Worm (Caenorhabditis elegans) whole organism, early embryonic: ENCODE data around the gene C14C10.2.

Source experiments
- B0310.2 ChIP-seq: sonication (generic microtip); optimal IDR thresholded peaks from 2 replicates; lab custom pipeline; 2016; ENCODE audit warnings: mild to moderate bottlenecking, missing genetic modification characterization, missing compliant biosample characterization
- F13C5.2 ChIP-seq: sonication (generic microtip); optimal IDR thresholded peaks from 2 replicates; lab custom pipeline; 2017; ENCODE audit warnings: mild to moderate bottlenecking, missing genetic modification characterization, inconsistent platforms, missing compliant biosample characterization
- aly-1 ChIP-seq: sonication (generic microtip); optimal IDR thresholded peaks from 2 replicates; lab custom pipeline; 2016; ENCODE audit warnings: missing genetic modification characterization, missing compliant biosample characterization
- ama-1 ChIP-seq: fragments of 150-350 bp; optimal IDR thresholded peaks from 2 replicates; lab custom pipeline; 2014
- ceh-13 ChIP-seq: fragments of 200-800 bp; sonication (Bioruptor generic); optimal IDR thresholded peaks from 2 replicates; lab custom pipeline; 2018; ENCODE audit warnings: mild to moderate bottlenecking, missing genetic modification characterization, missing compliant biosample characterization
- ceh-36 ChIP-seq: sonication (generic microtip); optimal IDR thresholded peaks from 2 replicates; lab custom pipeline; 2016; ENCODE audit warnings: missing genetic modification characterization, inconsistent platforms, missing compliant biosample characterization
- ets-7 ChIP-seq: sonication (generic microtip); optimal IDR thresholded peaks from 2 replicates; lab custom pipeline; 2016; ENCODE audit warnings: missing genotype, missing genetic modification characterization, missing compliant biosample characterization
- flt-1 ChIP-seq: fragments of 200-800 bp; sonication (Bioruptor generic); IDR thresholded peaks from 2 replicates; pipeline ENCODE4 v1.3.6; 2022; ENCODE audit warnings: missing genetic modification characterization, missing compliant biosample characterization
- hmbx-1 ChIP-seq: sonication (generic microtip); optimal IDR thresholded peaks from 2 replicates; lab custom pipeline; 2016; ENCODE audit warnings: mild to moderate bottlenecking, missing genetic modification characterization, missing compliant biosample characterization
- hmg-4 ChIP-seq: fragments of 200-800 bp; sonication (Bioruptor generic); optimal IDR thresholded peaks from 2 replicates; lab custom pipeline; 2018; ENCODE audit warnings: mild to moderate bottlenecking, missing genetic modification characterization, missing compliant biosample characterization
- hnd-1 ChIP-seq: sonication (generic microtip); optimal IDR thresholded peaks from 2 replicates; lab custom pipeline; 2016; ENCODE audit warnings: missing genetic modification characterization, missing compliant biosample characterization
- pes-1 ChIP-seq: fragments of 200-800 bp; sonication (Bioruptor generic); IDR thresholded peaks from 2 replicates; pipeline ENCODE4 v1.3.6; 2022; ENCODE audit warnings: missing genetic modification reagents, missing genetic modification characterization, missing compliant biosample characterization
- scrt-1 ChIP-seq: fragments of 200-800 bp; sonication (Bioruptor generic); IDR thresholded peaks from 2 replicates; pipeline ENCODE4 v1.3.6; 2022; ENCODE audit warnings: missing genetic modification characterization, missing compliant biosample characterization
- sea-1 ChIP-seq: fragments of 200-800 bp; sonication (Bioruptor generic); conservative IDR thresholded peaks from 2 replicates; pipeline ENCODE4 v1.3.6; 2022; ENCODE audit warnings: missing genetic modification characterization, missing compliant biosample characterization
- tbx-11 ChIP-seq: fragments of 200-800 bp; sonication (Bioruptor generic); IDR thresholded peaks from 2 replicates; pipeline ENCODE4 v1.3.6; 2022; ENCODE audit warnings: missing genetic modification characterization, missing compliant biosample characterization
- tbx-37 ChIP-seq: fragments of 200-800 bp; sonication (Bioruptor generic); conservative IDR thresholded peaks from 2 replicates; pipeline ENCODE4 v1.3.6; 2022; ENCODE audit warnings: missing genetic modification reagents, missing genetic modification characterization, missing compliant biosample characterization
- tra-4 ChIP-seq: sonication (generic microtip); optimal IDR thresholded peaks from 2 replicates; lab custom pipeline; 2017; ENCODE audit warnings: missing genetic modification characterization, missing compliant biosample characterization

C14C10.2 gene

DNA sequence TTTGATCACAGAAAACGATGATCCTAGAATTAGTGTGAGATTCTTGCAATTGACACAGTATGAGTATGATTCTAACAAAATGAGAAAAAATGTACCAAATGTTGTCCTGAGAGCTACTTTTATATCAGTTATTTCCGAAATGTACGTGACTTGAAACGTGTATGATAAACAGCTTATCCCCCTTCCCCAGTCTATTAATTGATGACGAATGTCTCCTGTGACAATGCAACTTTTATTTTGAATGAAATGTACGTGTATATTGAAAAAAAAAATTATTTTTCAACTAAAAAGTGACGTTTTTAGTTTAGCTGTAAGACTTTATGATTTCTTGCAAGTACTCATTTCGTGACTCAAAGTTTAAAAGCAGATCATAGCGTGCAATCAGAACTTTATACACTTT lies 22.0 kb downstream of the C14C10.2 start:
- TF ChIP-seq tra-4 (tag; lab: Kevin White, UChicago) (no peak), ceh-36 (tag; lab: Kevin White, UChicago) (no peak), hmbx-1 (tag; lab: Kevin White, UChicago) (no peak), tbx-37 (GFP tag; lab: Robert Waterston, UW) (no peak), scrt-1 (no peak), flt-1 (GFP tag; lab: Robert Waterston, UW) (no peak), aly-1 (tag; lab: Kevin White, UChicago) (no peak), F13C5.2 (tag; lab: Kevin White, UChicago) (no peak), sea-1 (GFP tag; lab: Robert Waterston, UW) (no peak), pes-1 (GFP tag; lab: Robert Waterston, UW) (no peak), tbx-11 (GFP tag; lab: Robert Waterston, UW) (no peak), hnd-1 (tag; lab: Kevin White, UChicago) (no peak), ama-1 (no peak)

DNA sequence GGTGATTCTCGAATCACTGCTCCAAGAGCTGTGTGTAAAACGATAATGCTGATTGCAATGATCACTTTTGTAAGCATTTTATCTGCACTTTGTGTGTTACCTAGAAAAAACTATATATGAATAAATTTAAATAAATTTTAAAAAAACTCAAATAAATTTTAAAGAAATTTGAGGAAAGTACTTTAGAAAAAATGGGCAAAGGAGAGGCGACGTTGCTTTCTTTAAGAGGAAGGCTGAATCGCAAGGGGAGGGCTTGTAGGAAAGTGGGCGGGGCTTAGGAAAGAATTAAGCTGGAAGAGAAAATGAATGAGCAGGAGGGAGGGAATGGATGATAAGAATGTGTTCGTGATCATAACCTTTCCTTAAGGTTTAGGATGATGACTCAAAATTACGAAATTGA lies 24.4 kb downstream of the C14C10.2 start, which contains the start of gene E02A10.4:
E02A10.4 (minus strand) TSS at position 101 of the 400 bp plus-strand sequence.
- TF ChIP-seq hmg-4 (GFP tag; lab: Kevin White, UChicago) (no peak), ama-1 (no peak), hmbx-1 (tag; lab: Kevin White, UChicago) (no peak), ceh-36 (tag; lab: Kevin White, UChicago) (no peak), tra-4 (tag; lab: Kevin White, UChicago) (no peak), tbx-11 (GFP tag; lab: Robert Waterston, UW) (no peak), ceh-13 (GFP tag; lab: Kevin White, UChicago) (no peak), ets-7 (no peak), hnd-1 (tag; lab: Kevin White, UChicago) (no peak), F13C5.2 (tag; lab: Kevin White, UChicago) (no peak), sea-1 (GFP tag; lab: Robert Waterston, UW) (no peak)

DNA sequence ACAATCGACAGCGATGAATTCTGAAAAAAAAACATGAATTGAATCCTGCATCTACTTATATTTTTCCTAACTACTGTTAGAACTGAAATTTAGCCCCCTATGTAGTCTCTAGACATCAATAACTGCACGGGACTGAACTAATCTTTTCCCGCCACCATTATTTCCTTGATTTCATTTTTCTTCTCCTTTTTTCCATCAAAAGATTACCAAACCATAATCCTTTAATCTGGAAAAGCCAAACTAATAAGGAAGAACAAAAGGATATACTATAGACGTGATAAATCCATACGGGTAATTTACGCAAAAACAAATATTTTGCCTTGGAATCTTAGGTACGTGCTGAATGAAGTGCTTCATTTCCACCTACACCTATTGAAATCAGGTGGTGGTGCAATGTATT lies 25.0 kb downstream of the C14C10.2 start:
- TF ChIP-seq aly-1 (tag; lab: Kevin White, UChicago) (no peak), tbx-37 (GFP tag; lab: Robert Waterston, UW) (no peak), sea-1 (GFP tag; lab: Robert Waterston, UW) (no peak), hmbx-1 (tag; lab: Kevin White, UChicago) (no peak), F13C5.2 (tag; lab: Kevin White, UChicago) (no peak), hmg-4 (GFP tag; lab: Kevin White, UChicago) (no peak), pes-1 (GFP tag; lab: Robert Waterston, UW) (no peak), tbx-11 (GFP tag; lab: Robert Waterston, UW) (no peak), flt-1 (GFP tag; lab: Robert Waterston, UW) (no peak)

DNA sequence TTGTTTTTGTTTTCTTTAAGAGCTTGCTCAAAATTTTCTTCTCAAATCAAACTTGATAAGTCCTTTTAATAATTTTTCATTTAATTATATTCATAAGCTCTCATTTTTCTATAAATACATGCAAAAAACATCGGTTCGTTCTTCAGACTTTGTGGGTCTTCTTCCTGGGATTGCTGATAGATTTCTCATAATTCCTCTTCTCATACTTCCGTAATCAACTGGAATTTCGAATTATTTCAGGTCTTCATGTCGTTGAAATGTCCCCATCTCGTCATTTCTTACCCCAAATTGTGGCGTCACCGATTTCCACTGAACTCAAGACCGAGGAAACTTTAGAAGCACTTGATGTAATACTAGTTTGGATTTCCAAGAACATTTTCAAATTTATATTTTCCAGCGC lies 27.4 kb downstream of the C14C10.2 start:
- TF ChIP-seq tbx-11 (GFP tag; lab: Robert Waterston, UW) (no peak), flt-1 (GFP tag; lab: Robert Waterston, UW) (no peak), aly-1 (tag; lab: Kevin White, UChicago) (no peak), sea-1 (GFP tag; lab: Robert Waterston, UW) (no peak), ets-7 (no peak), hnd-1 (tag; lab: Kevin White, UChicago) (no peak), ama-1 (no peak), ceh-36 (tag; lab: Kevin White, UChicago) (no peak)

DNA sequence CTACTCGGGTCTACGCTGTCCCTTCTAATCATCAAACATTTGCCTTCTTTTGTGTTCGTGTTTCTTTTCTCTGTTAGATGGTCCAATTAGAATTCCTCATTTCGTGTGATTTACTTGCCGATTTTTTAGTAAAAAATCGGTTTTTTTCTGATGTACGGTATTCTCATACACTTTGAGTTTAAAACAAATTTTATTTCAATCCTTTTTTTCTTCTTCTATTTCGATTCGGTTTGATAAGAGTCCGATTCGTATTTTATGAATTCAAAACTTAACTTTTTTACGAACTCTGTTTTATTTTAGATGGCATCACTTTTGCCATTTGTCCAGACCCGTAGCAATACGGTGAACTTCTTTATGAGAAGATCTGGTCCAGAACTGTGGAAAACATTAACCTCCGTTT lies 29.1 kb downstream of the C14C10.2 start, which contains the start of gene mrps-5:
mrps-5 (plus strand) TSS at position 301 of the 400 bp plus-strand sequence.
- no peak for TF ChIP-seq sea-1 (GFP tag; lab: Robert Waterston, UW)
- TF ChIP-seq hmg-4 (GFP tag; lab: Kevin White, UChicago): no peak
- TF ChIP-seq tbx-37 (GFP tag; lab: Robert Waterston, UW): no peak
- TF ChIP-seq flt-1 (GFP tag; lab: Robert Waterston, UW): no peak
- TF ChIP-seq scrt-1: no peak
- no peak for TF ChIP-seq F13C5.2 (tag; lab: Kevin White, UChicago)
- TF ChIP-seq B0310.2 (tag; lab: Kevin White, UChicago): no peak
- no peak for TF ChIP-seq ceh-36 (tag; lab: Kevin White, UChicago)
- TF ChIP-seq tra-4 (tag; lab: Kevin White, UChicago): no peak

DNA sequence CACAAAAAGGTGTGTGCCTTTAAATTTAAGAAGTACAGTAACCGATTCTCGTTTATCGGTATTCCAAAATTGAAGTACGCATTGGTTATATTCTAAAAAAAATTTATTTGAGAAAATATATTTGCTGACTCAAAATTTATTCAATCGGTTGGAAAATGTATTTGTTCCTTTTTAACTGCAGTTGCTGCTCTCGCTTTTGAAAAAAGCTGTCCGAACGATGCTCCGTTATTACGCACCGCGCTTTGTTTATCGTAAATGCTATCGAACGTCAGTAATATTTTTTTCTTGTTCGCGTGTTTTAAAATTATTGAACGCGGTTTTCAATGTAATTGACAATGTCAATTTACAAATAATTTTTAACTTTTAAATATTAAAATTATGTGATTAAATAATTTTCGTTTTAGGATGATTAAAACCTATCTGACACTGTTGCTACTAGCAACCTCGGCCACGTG lies 31.9 kb downstream of the C14C10.2 start, which contains the start of gene sel-1:
sel-1 (plus strand) TSS at position 405 of the 455 bp plus-strand sequence.
- TF ChIP-seq aly-1 (tag; lab: Kevin White, UChicago) (no peak), F13C5.2 (tag; lab: Kevin White, UChicago) (no peak), scrt-1 (no peak)

DNA sequence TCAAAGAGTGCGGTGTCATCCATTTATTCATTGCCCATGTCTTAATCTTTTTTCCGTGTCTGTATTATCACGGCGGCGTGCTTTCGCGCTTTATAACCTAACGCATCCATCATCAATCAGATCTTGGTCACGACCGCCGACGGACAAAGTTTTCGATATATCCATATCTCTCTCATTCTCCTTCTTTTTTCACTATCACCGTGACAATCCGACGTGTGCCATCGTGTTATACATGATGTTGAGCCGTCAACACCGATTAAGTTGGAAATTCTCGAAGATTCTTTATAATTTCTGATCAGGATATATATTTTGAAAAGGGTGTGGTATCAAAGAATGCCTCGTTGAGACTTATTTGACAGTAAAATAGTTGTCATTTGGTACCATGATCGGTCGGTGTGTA lies 35.4 kb downstream of the C14C10.2 start:
- TF ChIP-seq ceh-36 (tag; lab: Kevin White, UChicago): no peak
- no peak for TF ChIP-seq pes-1 (GFP tag; lab: Robert Waterston, UW)
- no peak for TF ChIP-seq ama-1
- no peak for TF ChIP-seq tbx-37 (GFP tag; lab: Robert Waterston, UW)
- no peak for TF ChIP-seq sea-1 (GFP tag; lab: Robert Waterston, UW)
- TF ChIP-seq tra-4 (tag; lab: Kevin White, UChicago): no peak
- TF ChIP-seq B0310.2 (tag; lab: Kevin White, UChicago): no peak
- no peak for TF ChIP-seq tbx-11 (GFP tag; lab: Robert Waterston, UW)
- TF ChIP-seq hmbx-1 (tag; lab: Kevin White, UChicago): no peak
- TF ChIP-seq flt-1 (GFP tag; lab: Robert Waterston, UW): no peak
- TF ChIP-seq aly-1 (tag; lab: Kevin White, UChicago): no peak

DNA sequence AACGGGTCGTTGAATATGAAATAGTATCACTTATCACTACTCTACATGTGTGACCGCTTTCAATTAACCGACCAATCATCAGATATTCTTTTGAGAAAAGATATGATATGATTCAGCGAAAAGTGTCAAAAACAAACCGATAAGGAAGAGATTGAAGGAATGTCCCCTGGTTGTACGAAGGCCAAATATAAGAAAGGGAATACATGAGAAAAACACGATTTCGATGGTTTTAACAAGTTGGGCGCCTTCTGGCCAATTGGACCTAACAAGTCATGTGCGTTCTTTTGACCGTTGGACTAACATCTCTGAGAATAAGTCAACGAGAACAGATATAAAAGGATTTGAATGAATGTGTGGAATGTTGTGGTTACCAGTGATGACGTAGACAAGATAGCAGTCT lies 36.4 kb downstream of the C14C10.2 start:
- TF ChIP-seq hmg-4 (GFP tag; lab: Kevin White, UChicago): no peak
- no peak for TF ChIP-seq tbx-11 (GFP tag; lab: Robert Waterston, UW)
- TF ChIP-seq hnd-1 (tag; lab: Kevin White, UChicago): no peak
- no peak for TF ChIP-seq tbx-37 (GFP tag; lab: Robert Waterston, UW)
- no peak for TF ChIP-seq hmbx-1 (tag; lab: Kevin White, UChicago)
- no peak for TF ChIP-seq F13C5.2 (tag; lab: Kevin White, UChicago)
- no peak for TF ChIP-seq ama-1
- TF ChIP-seq ets-7: no peak
- no peak for TF ChIP-seq tra-4 (tag; lab: Kevin White, UChicago)
- TF ChIP-seq pes-1 (GFP tag; lab: Robert Waterston, UW): no peak
- TF ChIP-seq scrt-1: no peak
- no peak for TF ChIP-seq B0310.2 (tag; lab: Kevin White, UChicago)
